Fruit fly (Drosophila melanogaster) whole organism, embryonic: ENCODE data around the gene CG3529.

Experiments used
- Antp ChIP-seq: fragments of 200-800 bp; sonication (Bioruptor generic); optimal IDR thresholded peaks from 3 replicates; lab custom pipeline; 2016; ENCODE audit warnings: missing biosample characterization, missing genetic modification characterization
- Atf-2 ChIP-seq: fragments of 200-800 bp; sonication (Bioruptor generic); optimal IDR thresholded peaks from 2 replicates; lab custom pipeline; 2016; ENCODE audit warnings: missing biosample characterization, missing genetic modification characterization
- Blimp-1 ChIP-seq: fragments of 200-800 bp; sonication (Bioruptor generic); optimal IDR thresholded peaks from 3 replicates; lab custom pipeline; 2018; ENCODE audit warnings: missing biosample characterization, missing genetic modification characterization, mild to moderate bottlenecking, moderate library complexity, missing genetic modification reagents
- CG10147 ChIP-seq: fragments of 200-800 bp; sonication (Bioruptor generic); optimal IDR thresholded peaks from 2 replicates; lab custom pipeline; 2019; ENCODE audit warnings: missing biosample characterization, mild to moderate bottlenecking, missing genetic modification characterization, moderate library complexity
- CG12391 ChIP-seq: fragments of 200-800 bp; sonication (Bioruptor generic); optimal IDR thresholded peaks from 3 replicates; lab custom pipeline; 2018; ENCODE audit warnings: missing biosample characterization, mild to moderate bottlenecking, missing genetic modification characterization, moderate library complexity
- CG14050 ChIP-seq: fragments of 200-800 bp; sonication (Bioruptor generic); IDR thresholded peaks from 3 replicates; pipeline ENCODE4 v1.3.6; 2022; ENCODE audit warnings: missing biosample characterization, missing genetic modification characterization
- CG15011 ChIP-seq: fragments of 200-800 bp; sonication (Bioruptor generic); optimal IDR thresholded peaks from 3 replicates; lab custom pipeline; 2018; ENCODE audit warnings: missing biosample characterization, mild to moderate bottlenecking, missing genetic modification characterization
- CG15696 ChIP-seq: fragments of 200-800 bp; sonication (Bioruptor generic); optimal IDR thresholded peaks from 2 replicates; lab custom pipeline; 2019; ENCODE audit warnings: missing biosample characterization, mild to moderate bottlenecking, missing genetic modification characterization, moderate library complexity
- CG1602 ChIP-seq: fragments of 200-800 bp; sonication (Bioruptor generic); optimal IDR thresholded peaks from 3 replicates; lab custom pipeline; 2016; ENCODE audit warnings: missing biosample characterization, missing genetic modification characterization
- CG17829 ChIP-seq: fragments of 200-800 bp; optimal IDR thresholded peaks from 2 replicates; lab custom pipeline; 2019; ENCODE audit warnings: missing biosample characterization, mild to moderate bottlenecking, missing genetic modification characterization, moderate library complexity
- CG18011 ChIP-seq: fragments of 200-800 bp; sonication (Bioruptor generic); optimal IDR thresholded peaks from 2 replicates; lab custom pipeline; 2017; ENCODE audit warnings: missing biosample characterization, missing genetic modification characterization, mild to moderate bottlenecking, moderate library complexity, missing genotype
- CG18262 ChIP-seq: fragments of 200-800 bp; optimal IDR thresholded peaks from 3 replicates; lab custom pipeline; 2019; ENCODE audit warnings: missing biosample characterization, mild to moderate bottlenecking, missing genetic modification characterization, moderate library complexity
- CG18476 ChIP-seq: fragments of 200-800 bp; sonication (Bioruptor generic); optimal IDR thresholded peaks from 2 replicates; lab custom pipeline; 2016; ENCODE audit warnings: missing biosample characterization, mild to moderate bottlenecking, missing genetic modification characterization
- CG33213 ChIP-seq: fragments of 200-800 bp; sonication (Bioruptor generic); optimal IDR thresholded peaks from 3 replicates; lab custom pipeline; 2016; ENCODE audit warnings: missing biosample characterization, missing genetic modification characterization
- CG6791 ChIP-seq: fragments of 200-800 bp; sonication (Bioruptor generic); IDR thresholded peaks from 3 replicates; pipeline ENCODE4 v1.3.6; 2022; ENCODE audit warnings: missing biosample characterization, missing genetic modification characterization; ENCODE audit not compliant: partially characterized antibody
- CG8089 ChIP-seq: fragments of 200-800 bp; sonication (Bioruptor generic); optimal IDR thresholded peaks from 3 replicates; lab custom pipeline; 2016; ENCODE audit warnings: missing biosample characterization, missing genetic modification characterization
- D19A ChIP-seq: fragments of 200-800 bp; optimal IDR thresholded peaks from 3 replicates; lab custom pipeline; 2019; ENCODE audit warnings: missing biosample characterization, mild to moderate bottlenecking, missing genetic modification characterization, moderate library complexity
- Dek ChIP-seq: fragments of 200-800 bp; sonication (Bioruptor generic); optimal IDR thresholded peaks from 3 replicates; lab custom pipeline; 2019; ENCODE audit warnings: missing biosample characterization, mild to moderate bottlenecking, missing genetic modification characterization, moderate library complexity
- Fer3 ChIP-seq: fragments of 200-800 bp; sonication (Bioruptor generic); optimal IDR thresholded peaks from 2 replicates; lab custom pipeline; 2018; ENCODE audit warnings: missing biosample characterization, mild to moderate bottlenecking, missing genetic modification characterization, moderate library complexity
- H15 ChIP-seq: fragments of 200-800 bp; sonication (Bioruptor generic); IDR thresholded peaks from 3 replicates; pipeline ENCODE4 v1.3.6; 2022; ENCODE audit warnings: missing biosample characterization, missing genetic modification characterization
- HLH4C ChIP-seq: fragments of 200-800 bp; sonication (Bioruptor generic); IDR thresholded peaks from 3 replicates; pipeline ENCODE4 v1.3.6; 2022; ENCODE audit warnings: missing biosample characterization, missing genetic modification characterization; ENCODE audit not compliant: partially characterized antibody
- Hand ChIP-seq: fragments of 200-800 bp; sonication (Bioruptor generic); optimal IDR thresholded peaks from 2 replicates; lab custom pipeline; 2017; ENCODE audit warnings: mild to moderate bottlenecking, missing biosample characterization, missing genetic modification reagents, missing genetic modification characterization
- HmgZ ChIP-seq: fragments of 200-800 bp; sonication (Bioruptor generic); optimal IDR thresholded peaks from 2 replicates; lab custom pipeline; 2018; ENCODE audit warnings: missing biosample characterization, mild to moderate bottlenecking, missing genetic modification characterization
- Lim3 ChIP-seq: fragments of 200-800 bp; sonication (Bioruptor generic); IDR thresholded peaks from 2 replicates; pipeline ENCODE4 v1.3.6; 2022; ENCODE audit warnings: missing biosample characterization, missing genetic modification characterization
- Sin3A ChIP-seq: fragments of >200 bp; optimal IDR thresholded peaks from 2 replicates; lab custom pipeline; 2018
- Sox102F ChIP-seq: fragments of 200-800 bp; sonication (Bioruptor generic); optimal IDR thresholded peaks from 2 replicates; lab custom pipeline; 2018; ENCODE audit warnings: missing biosample characterization, mild to moderate bottlenecking, missing genetic modification characterization, moderate library complexity
- az2 ChIP-seq: fragments of 200-800 bp; sonication (Bioruptor generic); optimal IDR thresholded peaks from 3 replicates; lab custom pipeline; 2016; ENCODE audit warnings: missing biosample characterization, missing genetic modification characterization
- bbx ChIP-seq: fragments of 200-800 bp; sonication (Bioruptor generic); IDR thresholded peaks from 2 replicates; pipeline ENCODE4 v1.3.6; 2022; ENCODE audit warnings: missing biosample characterization, missing genetic modification characterization; ENCODE audit not compliant: partially characterized antibody
- btn ChIP-seq: fragments of 200-800 bp; sonication (Bioruptor generic); optimal IDR thresholded peaks from 2 replicates; lab custom pipeline; 2016; ENCODE audit warnings: missing biosample characterization, missing genetic modification characterization
- esg ChIP-seq: fragments of 200-800 bp; sonication (Bioruptor generic); conservative IDR thresholded peaks from 2 replicates; pipeline ENCODE4 v1.3.6; 2022; ENCODE audit warnings: missing biosample characterization, missing genetic modification characterization
- eve ChIP-seq, 2 experiments: fragments of >200 bp; optimal IDR thresholded peaks; 2 replicates each; lab custom pipeline; 2017; ENCODE audit warnings: missing biosample characterization in 2 of 2, missing genetic modification characterization in 2 of 2
- fd64A ChIP-seq: fragments of 200-800 bp; sonication (Bioruptor generic); optimal IDR thresholded peaks from 3 replicates; lab custom pipeline; 2018; ENCODE audit warnings: missing biosample characterization, mild to moderate bottlenecking, missing genetic modification characterization
- jigr1 ChIP-seq: fragments of 200-800 bp; sonication (Bioruptor generic); IDR thresholded peaks from 3 replicates; pipeline ENCODE4 v1.3.6; 2022; ENCODE audit warnings: missing biosample characterization, missing genetic modification characterization
- lab ChIP-seq: fragments of 200-800 bp; sonication (Bioruptor generic); optimal IDR thresholded peaks from 3 replicates; lab custom pipeline; 2017; ENCODE audit warnings: missing biosample characterization, missing genetic modification characterization, mild to moderate bottlenecking, moderate library complexity, missing genetic modification reagents
- lmd ChIP-seq: fragments of 200-800 bp; sonication (Bioruptor generic); IDR thresholded peaks from 2 replicates; pipeline ENCODE4 v1.3.6; 2022; ENCODE audit warnings: missing biosample characterization, missing genetic modification characterization
- mld ChIP-seq: fragments of 200-800 bp; sonication (Bioruptor generic); IDR thresholded peaks from 3 replicates; pipeline ENCODE4 v1.3.6; 2022; ENCODE audit warnings: missing biosample characterization, missing genetic modification characterization; ENCODE audit not compliant: partially characterized antibody
- nerfin-1 ChIP-seq: fragments of 200-800 bp; sonication (Bioruptor generic); optimal IDR thresholded peaks from 3 replicates; lab custom pipeline; 2019; ENCODE audit warnings: missing biosample characterization, mild to moderate bottlenecking, missing genetic modification characterization, moderate library complexity
- onecut ChIP-seq: fragments of 200-800 bp; sonication (Bioruptor generic); IDR thresholded peaks from 2 replicates; pipeline ENCODE4 v1.3.6; 2022; ENCODE audit warnings: missing biosample characterization, missing genetic modification characterization
- peb ChIP-seq: fragments of 200-800 bp; sonication (Bioruptor generic); IDR thresholded peaks from 2 replicates; pipeline ENCODE4 v1.3.6; 2022; ENCODE audit warnings: missing biosample characterization, missing genetic modification characterization
- pho ChIP-seq: fragments of 200-800 bp; sonication (Bioruptor generic); optimal IDR thresholded peaks from 2 replicates; lab custom pipeline; 2016; ENCODE audit warnings: missing biosample characterization, missing genetic modification characterization
- pum ChIP-seq: fragments of 200-800 bp; sonication (Bioruptor generic); optimal IDR thresholded peaks from 2 replicates; lab custom pipeline; 2016; ENCODE audit warnings: missing biosample characterization, missing genetic modification characterization
- repo ChIP-seq: fragments of 200-800 bp; sonication (Bioruptor generic); optimal IDR thresholded peaks from 2 replicates; lab custom pipeline; 2016; ENCODE audit warnings: missing biosample characterization, missing genetic modification characterization
- row ChIP-seq: fragments of 200-800 bp; sonication (Bioruptor generic); IDR thresholded peaks from 3 replicates; pipeline ENCODE4 v1.3.6; 2022; ENCODE audit warnings: missing biosample characterization, missing genetic modification characterization
- scrt ChIP-seq: fragments of 200-800 bp; sonication (Bioruptor generic); optimal IDR thresholded peaks from 2 replicates; lab custom pipeline; 2018; ENCODE audit warnings: missing biosample characterization, mild to moderate bottlenecking, missing genetic modification characterization, moderate library complexity
- seq ChIP-seq: fragments of 200-800 bp; sonication (Bioruptor generic); IDR thresholded peaks from 2 replicates; pipeline ENCODE4 v1.3.6; 2022; ENCODE audit warnings: missing biosample characterization, missing genetic modification characterization
- sug ChIP-seq: fragments of 200-800 bp; optimal IDR thresholded peaks from 2 replicates; lab custom pipeline; 2019; ENCODE audit warnings: missing biosample characterization, mild to moderate bottlenecking, missing genetic modification characterization, moderate library complexity
- yki ChIP-seq: fragments of >200 bp; optimal IDR thresholded peaks from 3 replicates; lab custom pipeline; 2018
- zen ChIP-seq: fragments of 200-800 bp; sonication (Bioruptor generic); optimal IDR thresholded peaks from 3 replicates; lab custom pipeline; 2018; ENCODE audit warnings: missing biosample characterization, mild to moderate bottlenecking, missing genetic modification characterization, moderate library complexity
- zf30C ChIP-seq: fragments of 200-800 bp; sonication (Bioruptor generic); optimal IDR thresholded peaks from 3 replicates; lab custom pipeline; 2018; ENCODE audit warnings: missing biosample characterization, mild to moderate bottlenecking, missing genetic modification characterization

CG3529 gene

DNA sequence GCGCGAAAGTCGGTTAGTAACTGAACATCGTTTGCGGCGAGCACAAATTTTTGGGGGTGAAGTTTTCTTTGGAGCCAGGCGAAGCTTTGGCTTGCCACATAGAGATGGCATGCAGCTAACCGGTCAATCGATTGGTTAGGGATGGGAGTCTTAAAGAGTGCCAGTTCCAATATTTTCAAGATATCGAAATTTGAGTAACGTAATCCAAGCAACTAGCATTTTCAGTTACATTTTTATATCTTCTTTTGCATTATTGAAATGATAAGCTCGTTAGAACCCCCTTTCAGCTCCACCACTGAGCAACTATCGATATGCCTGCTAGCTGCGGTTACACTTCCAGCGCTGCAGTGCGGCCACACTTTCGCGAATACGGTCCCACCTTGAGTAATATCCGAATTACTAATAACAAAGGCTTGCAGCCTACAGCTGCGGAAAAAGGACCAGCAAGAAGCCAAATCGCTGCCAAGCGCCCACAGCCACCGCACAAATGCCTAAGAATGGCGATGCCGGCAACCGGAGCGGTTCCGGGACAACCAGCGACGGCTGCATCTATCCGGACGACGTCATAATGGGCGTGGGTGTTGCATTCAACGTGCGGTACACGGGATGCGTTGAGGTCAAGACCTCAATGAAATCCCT lies 19.9 kb upstream of the CG3529 start, which contains the start of the genes Atat and Shc (continued):
- TF ChIP-seq esg (GFP tag; lab: Robert Waterston, UW), result peak; percentile 100
- TF ChIP-seq CG1602, result peak; percentile 100
- peak; percentile 96 for TF ChIP-seq CG15011 (GFP tag; lab: Kevin White, UChicago)
- peak; percentile 100 for TF ChIP-seq pho (GFP tag; lab: Kevin White, UChicago)
- TF ChIP-seq CG18011, result peak; percentile 93
- TF ChIP-seq pum (GFP tag; lab: Kevin White, UChicago), result peak; percentile 100
- TF ChIP-seq seq (GFP tag; lab: Robert Waterston, UW), result peak; percentile 98
- TF ChIP-seq onecut (GFP tag; lab: Robert Waterston, UW), result peak; percentile 94
- peak; percentile 99 for TF ChIP-seq az2 (GFP tag; lab: Kevin White, UChicago)
- peak; percentile 99 for TF ChIP-seq zen (tag; lab: Kevin White, UChicago)
- peak; percentile 71; the same call in 1 of the 2 replicates for TF ChIP-seq bbx (GFP tag; lab: Robert Waterston, UW)
- peak; percentile 99 for TF ChIP-seq peb (GFP tag; lab: Robert Waterston, UW)
- TF ChIP-seq lab, result peak; percentile 99
- TF ChIP-seq scrt (GFP tag; lab: Kevin White, UChicago), result peak; percentile 94
- peak; percentile 87 for TF ChIP-seq HLH4C
- TF ChIP-seq CG6791 (GFP tag; lab: Robert Waterston, UW), result peak; percentile 85
- peak; percentile 95 for TF ChIP-seq nerfin-1 (tag; lab: Kevin White, UChicago)
- TF ChIP-seq mld (GFP tag; lab: Robert Waterston, UW), result 0 out of 3 replicates have a peak, but pooled peaks have one; percentile 33
- TF ChIP-seq yki, result no peak
- TF ChIP-seq Blimp-1 (GFP tag; lab: Kevin White, UChicago), result peak; percentile 96
- peak; percentile 99 for TF ChIP-seq Lim3 (GFP tag; lab: Robert Waterston, UW)
- peak; percentile 100 for TF ChIP-seq Antp (GFP tag; lab: Kevin White, UChicago)
- peak; percentile 37 for TF ChIP-seq zf30C
- TF ChIP-seq Fer3 (tag; lab: Kevin White, UChicago), result peak; percentile 99
- peak; percentile 89 for TF ChIP-seq fd64A (GFP tag; lab: Kevin White, UChicago)
- peak; percentile 98 for TF ChIP-seq CG18476 (GFP tag; lab: Kevin White, UChicago)
- TF ChIP-seq CG33213 (GFP tag; lab: Kevin White, UChicago), result peak; percentile 99
- peak; percentile 99 for TF ChIP-seq Dek
- TF ChIP-seq HmgZ (tag; lab: Kevin White, UChicago), result peak; percentile 100
- TF ChIP-seq Sin3A, result peak; percentile 100
- peak; percentile 100 for TF ChIP-seq H15
- peak; percentile 98 for TF ChIP-seq CG17829 (tag; lab: Kevin White, UChicago)
- TF ChIP-seq CG18262 (tag; lab: Kevin White, UChicago), result peak; percentile 96
- TF ChIP-seq Hand, result peak; percentile 93
- TF ChIP-seq Atf-2 (GFP tag; lab: Kevin White, UChicago), result peak; percentile 99
- peak; percentile 99 for TF ChIP-seq CG12391 (tag; lab: Kevin White, UChicago)
- TF ChIP-seq eve (GFP tag; optimal IDR thresholded peaks at IDR 0.05; lab: Kevin White, UChicago), result peak in 1 of 2 experiments; percentile 96
- peak; percentile 89 for TF ChIP-seq D19A (tag; lab: Kevin White, UChicago)
- TF ChIP-seq sug (tag; lab: Kevin White, UChicago), result peak; percentile 98
- peak; percentile 99 for TF ChIP-seq Sox102F (GFP tag; lab: Kevin White, UChicago)
- TF ChIP-seq CG14050, result peak; percentile 99
- TF ChIP-seq row (GFP tag; lab: Robert Waterston, UW), result peak; percentile 100
- TF ChIP-seq CG8089 (GFP tag; lab: Kevin White, UChicago), result peak; percentile 99
- TF ChIP-seq CG10147 (GFP tag; lab: Kevin White, UChicago), result peak; percentile 99
- peak; percentile 99 for TF ChIP-seq repo (GFP tag; lab: Kevin White, UChicago)
- peak; percentile 98 for TF ChIP-seq btn
- peak; percentile 99 for TF ChIP-seq CG15696 (tag; lab: Kevin White, UChicago)
- TF ChIP-seq jigr1 (GFP tag; lab: Robert Waterston, UW), result peak; percentile 100
- peak; percentile 100 for TF ChIP-seq lmd (GFP tag; lab: Robert Waterston, UW)
